Fruit fly (Drosophila melanogaster): ENCODE data around the gene AsnS.

AsnS gene

DNA sequence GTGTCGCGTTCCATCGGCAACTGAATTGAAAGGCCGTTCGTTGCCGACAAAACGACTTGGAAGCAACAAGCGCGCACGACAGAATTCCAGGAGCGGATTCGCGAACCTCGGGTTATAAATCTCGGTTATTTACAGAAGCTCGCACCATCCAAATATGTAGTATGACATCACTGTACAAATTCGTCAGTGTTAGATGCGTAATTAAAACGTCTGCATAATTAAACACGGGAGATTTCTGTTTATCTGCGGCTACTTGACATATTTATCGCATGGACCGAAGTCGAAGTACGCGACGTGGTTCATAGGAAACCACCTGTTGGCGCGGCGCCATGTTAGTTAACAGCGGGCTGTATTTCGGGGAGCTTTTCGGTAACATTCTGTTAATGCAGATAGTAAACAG lies 1.0 kb upstream of the AsnS start, which contains the start of gene Ac78C (continued):
- TF ChIP-seq lmd (GFP tag; IDR thresholded peaks at IDR 0.05) (peak; percentile 91), sqz (GFP tag; optimal IDR thresholded peaks at IDR 0.05) (peak; percentile 22), btn (GFP tag; optimal IDR thresholded peaks at IDR 0.05) (peak; percentile 77), CG17186 (GFP tag; optimal IDR thresholded peaks at IDR 0.05) (peak; percentile 52), dmrt11E (tag; optimal IDR thresholded peaks at IDR 0.05) (no peak), salm (tag; optimal IDR thresholded peaks at IDR 0.05) (peak; percentile 69), CG31365 (tag; optimal IDR thresholded peaks at IDR 0.05) (peak; percentile 85), Xbp1 (GFP tag; optimal IDR thresholded peaks at IDR 0.05) (peak; percentile 91), vnd (GFP tag; IDR thresholded peaks at IDR 0.05; ENCODE audit: partially characterized antibody) (peak; percentile 31; the same call in 1 of the 3 replicates), crc (GFP tag; optimal IDR thresholded peaks at IDR 0.05) (peak; percentile 88), BEAF-32 (GFP tag; optimal IDR thresholded peaks at IDR 0.05) (no peak), CG9876 (GFP tag; optimal IDR thresholded peaks at IDR 0.05) (peak; percentile 67), Fer3 (tag; optimal IDR thresholded peaks at IDR 0.05) (peak; percentile 92), Oli (tag; optimal IDR thresholded peaks at IDR 0.05) (peak; percentile 77), knrl (GFP tag; IDR thresholded peaks at IDR 0.05; ENCODE audit: partially characterized antibody) (peak; percentile 66), CG13894 (tag; optimal IDR thresholded peaks at IDR 0.05) (peak; percentile 96), CG17568 (GFP tag; optimal IDR thresholded peaks at IDR 0.05) (peak; percentile 84), CG8281 (tag; optimal IDR thresholded peaks at IDR 0.05) (peak; percentile 71), Ssrp (tag; optimal IDR thresholded peaks at IDR 0.05) (no peak), CG3847 (GFP tag; IDR thresholded peaks at IDR 0.05) (peak; percentile 88), CG11695 (GFP tag; IDR thresholded peaks at IDR 0.05) (peak; percentile 78; the same call in 2 of the 3 replicates), peb (GFP tag; IDR thresholded peaks at IDR 0.05) (peak; percentile 54), zf30C (GFP tag; optimal IDR thresholded peaks at IDR 0.05) (no peak), CG14710 (tag; optimal IDR thresholded peaks at IDR 0.05) (no peak), phol (tag; optimal IDR thresholded peaks at IDR 0.05) (peak; percentile 66), CG7786 (GFP tag; optimal IDR thresholded peaks at IDR 0.05) (peak; percentile 89), Pdp1 (GFP tag; optimal IDR thresholded peaks at IDR 0.05) (peak; percentile 87), CG12155 (GFP tag; optimal IDR thresholded peaks at IDR 0.05) (peak; percentile 64), Rfx (GFP tag; IDR thresholded peaks at IDR 0.05) (peak; percentile 95), Atf3 (GFP tag; optimal IDR thresholded peaks at IDR 0.05) (peak; percentile 71), Gsc (GFP tag; IDR thresholded peaks at IDR 0.05) (0 out of 2 replicates have a peak, but pooled peaks have one; percentile 32), HLHmδ (GFP tag; optimal IDR thresholded peaks at IDR 0.05) (no peak), tx (GFP tag; optimal IDR thresholded peaks at IDR 0.05) (peak; percentile 84), Deaf1 (tag; optimal IDR thresholded peaks at IDR 0.05) (peak; percentile 96), E2f2 (GFP tag; IDR thresholded peaks at IDR 0.05) (peak; percentile 16), CG18011 (GFP tag; optimal IDR thresholded peaks at IDR 0.05) (peak; percentile 76), inv (GFP tag; IDR thresholded peaks at IDR 0.05; ENCODE audit: partially characterized antibody) (peak; percentile 59), seq (GFP tag; IDR thresholded peaks at IDR 0.05) (peak; percentile 87), CG10565 (GFP tag; optimal IDR thresholded peaks at IDR 0.05) (no peak), Xrp1 (GFP tag; IDR thresholded peaks at IDR 0.05) (peak; percentile 83), ATbp (GFP tag; optimal IDR thresholded peaks at IDR 0.05) (peak; percentile 80), exex (tag; optimal IDR thresholded peaks at IDR 0.05) (peak; percentile 72), wor (GFP tag; IDR thresholded peaks at IDR 0.05) (peak; percentile 49; the same call in 1 of the 2 replicates), pita (GFP tag; optimal IDR thresholded peaks at IDR 0.05) (no peak), CG4707 (GFP tag; optimal IDR thresholded peaks at IDR 0.05) (no peak), Hr51 (GFP tag; optimal IDR thresholded peaks at IDR 0.05) (peak; percentile 73 to 82), ham (GFP tag; IDR thresholded peaks at IDR 0.05) (peak; percentile 42; the same call in 1 of the 2 replicates), CG4820 (GFP tag; optimal IDR thresholded peaks at IDR 0.05) (peak; percentile 64), hkb (optimal IDR thresholded peaks at IDR 0.05) (no peak), hkb (GFP tag; IDR thresholded peaks at IDR 0.05) (peak; percentile 88)
